Fruit fly (Drosophila melanogaster) Kc167 (cell line): ENCODE data around the gene Rev1.

ENCODE experiments used
- Sin3A ChIP-seq: fragments of >200 bp; optimal IDR thresholded peaks from 2 replicates; lab custom pipeline; 2018; ENCODE audit warnings: missing external identifiers
- h ChIP-seq: fragments of >200 bp; optimal IDR thresholded peaks from 3 replicates; lab custom pipeline; 2018; ENCODE audit warnings: missing external identifiers
- insv ChIP-seq: fragments of >200 bp; optimal IDR thresholded peaks from 3 replicates; lab custom pipeline; 2018; ENCODE audit warnings: missing external identifiers
- psq ChIP-seq: fragments of >200 bp; optimal IDR thresholded peaks from 2 replicates; lab custom pipeline; 2017; ENCODE audit warnings: missing external identifiers
- ttk ChIP-seq: sonication (Bioruptor generic); optimal IDR thresholded peaks from 2 replicates; lab custom pipeline; 2017; ENCODE audit warnings: missing external identifiers

DNA sequence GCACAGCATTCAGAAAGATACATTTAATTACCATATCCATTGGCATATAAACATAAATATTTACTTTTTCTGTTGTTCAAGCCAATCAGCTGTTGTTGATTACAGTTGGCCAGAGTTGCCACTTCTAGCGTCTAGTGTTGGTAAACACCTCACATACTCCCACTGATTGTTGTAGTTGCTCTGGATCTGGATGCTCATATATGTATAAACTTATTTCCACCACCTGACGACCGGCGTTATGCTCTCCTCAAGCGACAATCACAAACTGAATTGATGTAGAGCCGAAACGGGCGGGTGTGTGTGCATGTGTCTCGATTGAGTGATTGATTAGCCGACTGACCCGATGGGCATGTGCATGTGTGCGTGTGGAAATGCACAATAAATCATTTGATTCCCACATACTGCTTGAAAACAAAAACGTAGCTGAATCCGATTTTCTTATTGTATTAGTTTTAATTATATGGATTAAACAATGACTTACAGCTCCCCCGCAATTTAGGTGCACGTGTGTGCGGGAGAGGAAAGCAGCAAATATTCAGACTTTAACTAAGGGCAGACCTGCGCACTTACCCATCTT is 27.7 kb downstream of the Rev1 start:
- TF ChIP-seq Sin3A (lab: Kevin White, UChicago) (no peak), ttk (lab: Kevin White, UChicago) (no peak), h (no peak), psq (lab: Kevin White, UChicago) (no peak), insv (no peak)
